Worm (Caenorhabditis elegans) whole organism, L4/young adult: ENCODE results near the gene ral-1.

ENCODE experiments used
- W03F9.2 ChIP-seq: fragments of 150-350 bp; optimal IDR thresholded peaks from 2 replicates; lab custom pipeline; 2014; ENCODE audit warnings: missing biosample characterization, missing genetic modification characterization
- him-1 ChIP-seq: sonication (generic microtip); optimal IDR thresholded peaks from 2 replicates; lab custom pipeline; 2016; ENCODE audit warnings: missing genotype, missing genetic modification reagents, missing genetic modification characterization, missing compliant biosample characterization

DNA sequence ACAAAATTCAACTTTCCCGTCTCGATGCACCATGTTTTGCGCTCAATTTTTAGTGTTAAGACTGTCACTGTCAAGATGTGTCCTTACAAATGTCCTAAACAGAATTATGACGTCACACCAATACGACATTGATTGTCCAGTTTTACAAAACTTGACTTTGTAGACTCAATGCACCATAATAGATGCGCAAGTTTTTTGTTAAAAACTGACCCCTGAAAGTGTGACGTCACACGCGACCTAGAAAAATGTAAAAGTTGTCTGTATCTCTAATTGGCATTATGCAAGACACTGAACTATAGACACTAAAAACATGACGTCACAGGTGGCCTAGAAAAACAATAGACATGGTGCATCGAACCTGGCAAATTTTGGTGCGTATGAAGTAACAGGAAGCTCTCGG, 40.0 kb downstream of the ral-1 start:
- TF ChIP-seq him-1 (tag; lab: Kevin White, UChicago) (no peak), W03F9.2 (no peak)
